Fruit fly (Drosophila melanogaster): ENCODE data around the gene Diedel.

dm6 chr3R:29540948-29541741 lies 47.5 kb downstream of the Diedel start:
- TF ChIP-seq p53 (GFP tag; optimal IDR thresholded peaks at IDR 0.05) = no peak
- TF ChIP-seq CG6175 (GFP tag; IDR thresholded peaks at IDR 0.05) = no peak
- peak; percentile 18 for TF ChIP-seq Hsf (GFP tag; optimal IDR thresholded peaks at IDR 0.05)
- no peak for TF ChIP-seq stc (GFP tag; IDR thresholded peaks at IDR 0.05)
- no peak for TF ChIP-seq Opbp (GFP tag; IDR thresholded peaks at IDR 0.05; ENCODE audit: partially characterized antibody)
- no peak for TF ChIP-seq lmd (GFP tag; IDR thresholded peaks at IDR 0.05)
- TF ChIP-seq CG15514 (GFP tag; optimal IDR thresholded peaks at IDR 0.05) = no peak
- no peak for TF ChIP-seq Sox102F (GFP tag; optimal IDR thresholded peaks at IDR 0.05)
- TF ChIP-seq CG12219 (GFP tag; optimal IDR thresholded peaks at IDR 0.05) = no peak
- TF ChIP-seq pzg (GFP tag; optimal IDR thresholded peaks at IDR 0.05) = no peak
